Fruit fly (Drosophila melanogaster) whole organism, embryonic: ENCODE results near the gene RabGGTa.
A peak's percentile ranks its signal among the peaks of the same experiment; 100 is the strongest.

Source experiments
- ATbp ChIP-seq: fragments of 200-800 bp; sonication (Bioruptor generic); optimal IDR thresholded peaks from 2 replicates; lab custom pipeline; 2017; ENCODE audit warnings: missing biosample characterization, mild to moderate bottlenecking, missing genetic modification characterization, missing genetic modification reagents
- Atf-2 ChIP-seq: fragments of 200-800 bp; sonication (Bioruptor generic); optimal IDR thresholded peaks from 2 replicates; lab custom pipeline; 2016; ENCODE audit warnings: missing biosample characterization, missing genetic modification characterization
- CG12219 ChIP-seq: fragments of 200-800 bp; sonication (Bioruptor generic); optimal IDR thresholded peaks from 3 replicates; lab custom pipeline; 2018; ENCODE audit warnings: missing biosample characterization, mild to moderate bottlenecking, missing genetic modification characterization
- CG1602 ChIP-seq: fragments of 200-800 bp; sonication (Bioruptor generic); optimal IDR thresholded peaks from 3 replicates; lab custom pipeline; 2016; ENCODE audit warnings: missing biosample characterization, missing genetic modification characterization
- CG16813 ChIP-seq: fragments of 200-800 bp; sonication (Bioruptor generic); IDR thresholded peaks from 3 replicates; pipeline ENCODE4 v1.3.6; 2022; ENCODE audit warnings: missing biosample characterization, missing genetic modification characterization; ENCODE audit not compliant: partially characterized antibody
- CG17361 ChIP-seq: fragments of 200-800 bp; sonication (Bioruptor generic); IDR thresholded peaks from 3 replicates; pipeline ENCODE4 v1.3.6; 2022; ENCODE audit warnings: missing biosample characterization, missing genetic modification characterization
- CG17912 ChIP-seq: fragments of 200-800 bp; sonication (Bioruptor generic); optimal IDR thresholded peaks from 2 replicates; lab custom pipeline; 2018; ENCODE audit warnings: missing biosample characterization, mild to moderate bottlenecking, missing genetic modification characterization
- CG32772 ChIP-seq: fragments of 200-800 bp; sonication (Bioruptor generic); IDR thresholded peaks from 2 replicates; pipeline ENCODE4 v1.3.6; 2022; ENCODE audit warnings: missing biosample characterization, missing genetic modification characterization
- CG3995 ChIP-seq: fragments of 200-800 bp; sonication (Bioruptor generic); optimal IDR thresholded peaks from 3 replicates; lab custom pipeline; 2016; ENCODE audit warnings: missing biosample characterization, missing genetic modification characterization
- CG43689 ChIP-seq: fragments of 200-800 bp; sonication (Bioruptor generic); IDR thresholded peaks from 2 replicates; pipeline ENCODE4 v1.3.6; 2022; ENCODE audit warnings: missing biosample characterization, missing genetic modification characterization
- CG4617 ChIP-seq: fragments of 200-800 bp; sonication (Bioruptor generic); optimal IDR thresholded peaks from 3 replicates; lab custom pipeline; 2016; ENCODE audit warnings: missing biosample characterization, missing genetic modification characterization, borderline replicate concordance
- CG5953 ChIP-seq: fragments of 200-800 bp; sonication (Bioruptor generic); IDR thresholded peaks from 2 replicates; pipeline ENCODE4 v1.3.6; 2022; ENCODE audit warnings: missing biosample characterization, missing genetic modification characterization
- CG8359 ChIP-seq: fragments of 200-800 bp; sonication (Bioruptor generic); optimal IDR thresholded peaks from 2 replicates; lab custom pipeline; 2017; ENCODE audit warnings: missing biosample characterization, mild to moderate bottlenecking, missing genetic modification characterization, borderline replicate concordance
- CG9437 ChIP-seq: fragments of 200-800 bp; sonication (Bioruptor generic); optimal IDR thresholded peaks from 2 replicates; lab custom pipeline; 2018; ENCODE audit warnings: missing biosample characterization, mild to moderate bottlenecking, missing genetic modification characterization
- CoRest ChIP-seq: fragments of 200-800 bp; sonication (Bioruptor generic); optimal IDR thresholded peaks from 3 replicates; lab custom pipeline; 2018; ENCODE audit warnings: missing biosample characterization, mild to moderate bottlenecking, missing genetic modification characterization, moderate library complexity
- Deaf1 ChIP-seq: fragments of 200-800 bp; optimal IDR thresholded peaks from 3 replicates; lab custom pipeline; 2019; ENCODE audit warnings: missing biosample characterization, mild to moderate bottlenecking, missing genetic modification characterization, moderate library complexity
- Dfd ChIP-seq, 2 experiments: fragments of >200 bp; optimal IDR thresholded peaks; 2 replicates each; lab custom pipeline; 2017; ENCODE audit warnings: missing biosample characterization in 2 of 2, missing genetic modification characterization in 2 of 2
- H2.0 ChIP-seq: fragments of 200-800 bp; sonication (Bioruptor generic); IDR thresholded peaks from 2 replicates; pipeline ENCODE4 v1.3.6; 2022; ENCODE audit warnings: missing biosample characterization, missing genetic modification characterization
- Lhr ChIP-seq: fragments of 200-800 bp; sonication (Bioruptor generic); optimal IDR thresholded peaks from 3 replicates; lab custom pipeline; 2017; ENCODE audit warnings: mild to moderate bottlenecking, missing biosample characterization, missing genetic modification reagents, missing genetic modification characterization
- Lpt ChIP-seq: fragments of >200 bp; optimal IDR thresholded peaks from 2 replicates; lab custom pipeline; 2018; ENCODE audit warnings: missing biosample characterization, missing genetic modification characterization
- Med ChIP-seq: fragments of 200-800 bp; sonication (Bioruptor generic); peaks from one replicate; lab custom pipeline; 2016; ENCODE audit warnings: missing biosample characterization, missing genetic modification characterization, mild to moderate bottlenecking, inconsistent platforms, moderate library complexity
- NK7.1 ChIP-seq: fragments of 200-800 bp; sonication (Bioruptor generic); optimal IDR thresholded peaks from 3 replicates; lab custom pipeline; 2016; ENCODE audit warnings: missing biosample characterization, missing genetic modification characterization
- Usf ChIP-seq: fragments of 200-800 bp; sonication (Bioruptor generic); optimal IDR thresholded peaks from 2 replicates; lab custom pipeline; 2017; ENCODE audit warnings: missing genotype, missing biosample characterization, missing genetic modification characterization
- Xbp1 ChIP-seq: fragments of 200-800 bp; sonication (Bioruptor generic); optimal IDR thresholded peaks from 3 replicates; lab custom pipeline; 2016; ENCODE audit warnings: missing biosample characterization, mild to moderate bottlenecking, missing genetic modification characterization
- aop ChIP-seq: fragments of 200-800 bp; sonication (Bioruptor generic); IDR thresholded peaks from 2 replicates; pipeline ENCODE4 v1.3.6; 2022; ENCODE audit warnings: missing biosample characterization, missing genetic modification characterization
- ash1 ChIP-seq: fragments of 200-800 bp; sonication (Bioruptor generic); optimal IDR thresholded peaks from 2 replicates; lab custom pipeline; 2018; ENCODE audit warnings: missing biosample characterization, mild to moderate bottlenecking, missing genetic modification characterization
- bab2 ChIP-seq: fragments of 200-800 bp; sonication (Bioruptor generic); optimal IDR thresholded peaks from 2 replicates; lab custom pipeline; 2016; ENCODE audit warnings: missing biosample characterization, missing genetic modification characterization
- bigmax ChIP-seq: fragments of 200-800 bp; sonication (Bioruptor generic); optimal IDR thresholded peaks from 2 replicates; lab custom pipeline; 2018; ENCODE audit warnings: missing biosample characterization, mild to moderate bottlenecking, missing genetic modification characterization
- cad ChIP-seq: fragments of >200 bp; optimal IDR thresholded peaks from 2 replicates; lab custom pipeline; 2017; ENCODE audit warnings: missing biosample characterization, missing genetic modification characterization
- chif ChIP-seq, 2 experiments: fragments of 200-800 bp; sonication (Bioruptor generic); optimal IDR thresholded peaks; 3 replicates each; lab custom pipeline; 2016; ENCODE audit warnings: missing biosample characterization in 2 of 2, missing genetic modification characterization in 2 of 2
- croc ChIP-seq: fragments of 200-800 bp; sonication (Bioruptor generic); conservative IDR thresholded peaks from 3 replicates; pipeline ENCODE4 v1.3.6; 2022; ENCODE audit warnings: missing biosample characterization, missing genetic modification characterization
- fd3F ChIP-seq: fragments of 200-800 bp; sonication (Bioruptor generic); optimal IDR thresholded peaks from 2 replicates; lab custom pipeline; 2018; ENCODE audit warnings: missing biosample characterization, mild to moderate bottlenecking, missing genetic modification characterization, moderate library complexity
- fu2 ChIP-seq: fragments of 200-800 bp; sonication (Bioruptor generic); optimal IDR thresholded peaks from 2 replicates; lab custom pipeline; 2016; ENCODE audit warnings: missing biosample characterization, missing genetic modification characterization
- gt ChIP-seq: fragments of 200-800 bp; sonication (Bioruptor generic); IDR thresholded peaks from 2 replicates; pipeline ENCODE4 v1.3.6; 2022; ENCODE audit warnings: missing biosample characterization, missing genetic modification characterization
- jigr1 ChIP-seq: fragments of 200-800 bp; sonication (Bioruptor generic); IDR thresholded peaks from 3 replicates; pipeline ENCODE4 v1.3.6; 2022; ENCODE audit warnings: missing biosample characterization, missing genetic modification characterization
- kah ChIP-seq: fragments of 200-800 bp; sonication (Bioruptor generic); optimal IDR thresholded peaks from 2 replicates; lab custom pipeline; 2018; ENCODE audit warnings: missing biosample characterization, mild to moderate bottlenecking, missing genetic modification characterization
- lab ChIP-seq: fragments of 200-800 bp; sonication (Bioruptor generic); optimal IDR thresholded peaks from 3 replicates; lab custom pipeline; 2017; ENCODE audit warnings: missing biosample characterization, missing genetic modification characterization, mild to moderate bottlenecking, moderate library complexity, missing genetic modification reagents
- lov ChIP-seq, 2 experiments: fragments of 200-800 bp in 1 of 2; fragments of >200 bp in 1 of 2; sonication (Bioruptor generic) in 1 of 2; IDR thresholded peaks in 1 of 2; optimal IDR thresholded peaks in 1 of 2; 2 replicates in 1 of 2; 3 replicates in 1 of 2; pipeline versions ENCODE4 v1.3.6 to Lab custom; 2017 to 2022; ENCODE audit warnings: missing biosample characterization in 1 of 2, missing genetic modification characterization in 1 of 2
- maf-S ChIP-seq: fragments of 200-800 bp; sonication (Bioruptor generic); optimal IDR thresholded peaks from 2 replicates; lab custom pipeline; 2016; ENCODE audit warnings: missing biosample characterization, missing genetic modification characterization
- mirr ChIP-seq: fragments of 200-800 bp; sonication (Bioruptor generic); optimal IDR thresholded peaks from 3 replicates; lab custom pipeline; 2018; ENCODE audit warnings: missing biosample characterization, mild to moderate bottlenecking, missing genetic modification characterization
- pan ChIP-seq, 4 experiments: fragments of >200 bp in 3 of 4; fragments of 200-800 bp in 1 of 4; sonication (Bioruptor generic) in 1 of 4; optimal IDR thresholded peaks in 3 of 4; IDR thresholded peaks in 1 of 4; 2 replicates each; pipeline versions ENCODE4 v1.3.6 to Lab custom; 2017 to 2022; ENCODE audit warnings: missing biosample characterization in 2 of 4, missing genetic modification characterization in 2 of 4, mixed read lengths in 1 of 4
- pb ChIP-seq: fragments of 200-800 bp; sonication (Bioruptor generic); optimal IDR thresholded peaks from 3 replicates; lab custom pipeline; 2016; ENCODE audit warnings: missing biosample characterization, missing genetic modification characterization
- sd ChIP-seq: fragments of 200-800 bp; sonication (Bioruptor generic); optimal IDR thresholded peaks from 3 replicates; lab custom pipeline; 2018; ENCODE audit warnings: missing biosample characterization, mild to moderate bottlenecking, missing genetic modification characterization, moderate library complexity
- seq ChIP-seq: fragments of 200-800 bp; sonication (Bioruptor generic); IDR thresholded peaks from 2 replicates; pipeline ENCODE4 v1.3.6; 2022; ENCODE audit warnings: missing biosample characterization, missing genetic modification characterization
- sima ChIP-seq: fragments of 200-800 bp; sonication (Bioruptor generic); optimal IDR thresholded peaks from 2 replicates; lab custom pipeline; 2016; ENCODE audit warnings: missing biosample characterization, missing genetic modification characterization
- slbo ChIP-seq: fragments of 200-800 bp; sonication (Bioruptor generic); IDR thresholded peaks from 2 replicates; pipeline ENCODE4 v1.3.6; 2022; ENCODE audit warnings: missing biosample characterization, missing genetic modification characterization
- ssp ChIP-seq: fragments of 200-800 bp; sonication (Bioruptor generic); IDR thresholded peaks from 2 replicates; pipeline ENCODE4 v1.3.6; 2022; ENCODE audit warnings: missing biosample characterization, missing genetic modification characterization
- tio ChIP-seq: fragments of 200-800 bp; sonication (Bioruptor generic); optimal IDR thresholded peaks from 2 replicates; lab custom pipeline; 2017; ENCODE audit warnings: missing biosample characterization, missing genetic modification characterization, inconsistent platforms
- wek ChIP-seq: fragments of 200-800 bp; sonication (Bioruptor generic); optimal IDR thresholded peaks from 3 replicates; lab custom pipeline; 2018; ENCODE audit warnings: missing biosample characterization, mild to moderate bottlenecking, missing genetic modification characterization, moderate library complexity

The RabGGTa gene

DNA sequence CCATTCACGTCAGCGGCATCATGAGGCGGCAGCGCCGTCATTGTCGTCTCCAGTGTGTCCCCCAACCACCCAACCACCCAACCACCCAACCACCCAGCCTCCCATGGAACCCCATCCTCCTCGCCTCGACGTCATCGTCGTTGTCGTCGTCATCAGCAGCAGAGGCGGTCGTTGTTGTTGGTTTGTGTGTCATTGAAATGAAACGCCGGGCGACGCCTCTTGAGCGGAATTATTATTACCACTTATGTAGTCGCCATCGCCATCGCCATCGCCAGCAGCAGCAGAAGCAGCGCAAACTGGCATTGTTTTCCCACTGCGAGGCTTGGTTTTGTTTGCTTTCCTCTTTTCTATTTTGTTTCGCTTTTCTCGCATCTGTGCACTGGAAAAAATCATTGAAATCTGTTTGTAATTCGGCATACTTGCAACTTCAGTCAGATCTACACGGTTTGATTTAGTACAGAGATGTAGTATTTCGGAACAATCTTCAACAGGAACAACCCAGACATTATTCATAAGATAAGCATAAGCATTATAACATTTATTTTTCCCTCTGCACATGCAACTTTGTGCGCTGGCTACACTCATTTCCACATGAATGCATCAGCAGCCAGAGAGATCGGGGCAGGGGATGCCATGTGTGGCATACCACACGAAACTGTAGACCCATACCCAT is 14.9 kb upstream of the RabGGTa start (continued):
- peak; percentile 97 for TF ChIP-seq Atf-2 (GFP tag; lab: Kevin White, UChicago)
- peak; percentile 90 for TF ChIP-seq sima (GFP tag; lab: Kevin White, UChicago)
- peak; percentile 97 for TF ChIP-seq Xbp1
- TF ChIP-seq CG12219 (GFP tag; lab: Kevin White, UChicago) = peak; percentile 98
- peak; percentile 88 for TF ChIP-seq H2.0 (GFP tag; lab: Robert Waterston, UW)
- peak; percentile 57; the same call in 1 of the 2 replicates for TF ChIP-seq CG43689 (GFP tag; lab: Robert Waterston, UW)
- TF ChIP-seq ATbp = peak; percentile 99
- TF ChIP-seq bigmax (GFP tag; lab: Kevin White, UChicago) = peak; percentile 69
- peak; percentile 93 for TF ChIP-seq aop (GFP tag; lab: Robert Waterston, UW)
- TF ChIP-seq lov (optimal IDR thresholded peaks at IDR 0.05; lab: Kevin White, UChicago) = no peak
- TF ChIP-seq lov (GFP tag; IDR thresholded peaks at IDR 0.05; lab: Robert Waterston, UW) = peak; percentile 99
- TF ChIP-seq mirr (GFP tag; lab: Kevin White, UChicago) = no peak
- peak; percentile 96 for TF ChIP-seq CG4617
- peak; percentile 98 for TF ChIP-seq CG17361 (GFP tag; lab: Robert Waterston, UW)
- TF ChIP-seq CG9437 (GFP tag; lab: Kevin White, UChicago) = peak; percentile 90
- TF ChIP-seq wek = peak; percentile 90
- TF ChIP-seq bab2 (GFP tag; lab: Kevin White, UChicago) = peak; percentile 98
- TF ChIP-seq chif (GFP tag; optimal IDR thresholded peaks at IDR 0.05; lab: Kevin White, UChicago) = peak; percentile 98 to 99
- peak; percentile 86 for TF ChIP-seq fu2
- TF ChIP-seq jigr1 (GFP tag; lab: Robert Waterston, UW) = peak; percentile 90
- peak; percentile 94 for TF ChIP-seq Usf (GFP tag; lab: Kevin White, UChicago)
- TF ChIP-seq Lhr (GFP tag; lab: Kevin White, UChicago) = peak; percentile 98
- peak; percentile 96 for TF ChIP-seq CG32772 (GFP tag; lab: Robert Waterston, UW)
- TF ChIP-seq kah (GFP tag; lab: Kevin White, UChicago) = peak; percentile 86
- peak; percentile 98 for TF ChIP-seq croc (GFP tag; lab: Robert Waterston, UW)
- TF ChIP-seq Deaf1 (tag; lab: Kevin White, UChicago) = peak; percentile 72
- peak; percentile 96 for TF ChIP-seq CoRest (tag; lab: Kevin White, UChicago)
- peak; percentile 99 for TF ChIP-seq Med (GFP tag; lab: Kevin White, UChicago)
- peak; percentile 83 for TF ChIP-seq sd
- TF ChIP-seq ssp (GFP tag; lab: Robert Waterston, UW) = peak; percentile 87
- TF ChIP-seq CG8359 (GFP tag; lab: Kevin White, UChicago) = peak; percentile 95
- no peak for TF ChIP-seq Lpt (GFP tag; lab: Kevin White, UChicago)
- no peak for TF ChIP-seq Dfd (GFP tag; optimal IDR thresholded peaks at IDR 0.05; lab: Kevin White, UChicago)
- TF ChIP-seq tio = peak; percentile 94
- peak; percentile 91 for TF ChIP-seq maf-S (GFP tag; lab: Kevin White, UChicago)
- peak; percentile 95 for TF ChIP-seq gt (GFP tag; lab: Robert Waterston, UW)
- peak; percentile 81 for TF ChIP-seq seq (GFP tag; lab: Robert Waterston, UW)
- peak; percentile 91 for TF ChIP-seq CG5953
- TF ChIP-seq ash1 (GFP tag; lab: Kevin White, UChicago) = peak; percentile 30
- peak; percentile 54; the same call in 1 of the 2 replicates for TF ChIP-seq slbo (GFP tag; lab: Robert Waterston, UW)
- TF ChIP-seq CG16813 (GFP tag; lab: Robert Waterston, UW) = no peak
- TF ChIP-seq pb (GFP tag; lab: Kevin White, UChicago) = peak; percentile 97
- no peak for TF ChIP-seq CG17912
- no peak for TF ChIP-seq pan (optimal IDR thresholded peaks at IDR 0.05; lab: Kevin White, UChicago)
- peak in 1 of 2 experiments; percentile 91 for TF ChIP-seq pan (GFP tag; optimal IDR thresholded peaks at IDR 0.05 in 1 of 2, IDR thresholded peaks at IDR 0.05 in 1 of 2)
- TF ChIP-seq fd3F = peak; percentile 27
- no peak for TF ChIP-seq cad
- peak; percentile 90 for TF ChIP-seq lab (GFP tag; lab: Kevin White, UChicago)
- TF ChIP-seq CG3995 = no peak
- peak; percentile 97 for TF ChIP-seq CG1602 (GFP tag; lab: Kevin White, UChicago)
- peak; percentile 96 for TF ChIP-seq NK7.1
